Worm (Caenorhabditis elegans) whole organism, L4 larva: ENCODE results near the gene K01G5.8.

Experiments
- aha-1 ChIP-seq: fragments of 150-350 bp; peaks from one replicate; lab custom pipeline; 2014; ENCODE audit warnings: missing biosample characterization, missing genetic modification characterization
- aly-2 ChIP-seq: sonication (generic microtip); optimal IDR thresholded peaks from 2 replicates; lab custom pipeline; 2018; ENCODE audit warnings: missing biosample characterization, missing genetic modification characterization
- ama-1 ChIP-seq: fragments of 150-350 bp; optimal IDR thresholded peaks from 2 replicates; lab custom pipeline; 2014; ENCODE audit warnings: inconsistent platforms, mixed read lengths
- attf-4 ChIP-seq: sonication (generic microtip); optimal IDR thresholded peaks from 3 replicates; lab custom pipeline; 2017; ENCODE audit warnings: missing biosample characterization, missing genetic modification characterization
- dve-1 ChIP-seq: sonication (generic microtip); optimal IDR thresholded peaks from 2 replicates; lab custom pipeline; 2017; ENCODE audit warnings: antibody characterized with exemption, mild to moderate bottlenecking, missing genetic modification characterization, missing compliant biosample characterization; ENCODE audit not compliant: insufficient read depth
- egl-27 ChIP-seq: sonication (generic microtip); optimal IDR thresholded peaks from 3 replicates; lab custom pipeline; 2017; ENCODE audit warnings: missing biosample characterization, missing genetic modification reagents, missing genetic modification characterization
- mep-1 ChIP-seq: fragments of 150-350 bp; sonication (generic microtip); optimal IDR thresholded peaks from 3 replicates; lab custom pipeline; 2014; ENCODE audit warnings: missing biosample characterization, missing genetic modification characterization
- nhr-11 ChIP-seq: fragments of 150-350 bp; optimal IDR thresholded peaks from 2 replicates; lab custom pipeline; 2014; ENCODE audit warnings: missing biosample characterization, missing genetic modification characterization
- nhr-77 ChIP-seq: fragments of 150-350 bp; optimal IDR thresholded peaks from 2 replicates; lab custom pipeline; 2014; ENCODE audit warnings: missing biosample characterization, missing genetic modification characterization
- snpc-4 ChIP-seq: fragments of 150-350 bp; optimal IDR thresholded peaks from 2 replicates; lab custom pipeline; 2014; ENCODE audit warnings: missing biosample characterization, missing genetic modification characterization
- ztf-11 ChIP-seq: fragments of 150-350 bp; optimal IDR thresholded peaks from 2 replicates; lab custom pipeline; 2014; ENCODE audit warnings: missing biosample characterization, missing genetic modification characterization

DNA sequence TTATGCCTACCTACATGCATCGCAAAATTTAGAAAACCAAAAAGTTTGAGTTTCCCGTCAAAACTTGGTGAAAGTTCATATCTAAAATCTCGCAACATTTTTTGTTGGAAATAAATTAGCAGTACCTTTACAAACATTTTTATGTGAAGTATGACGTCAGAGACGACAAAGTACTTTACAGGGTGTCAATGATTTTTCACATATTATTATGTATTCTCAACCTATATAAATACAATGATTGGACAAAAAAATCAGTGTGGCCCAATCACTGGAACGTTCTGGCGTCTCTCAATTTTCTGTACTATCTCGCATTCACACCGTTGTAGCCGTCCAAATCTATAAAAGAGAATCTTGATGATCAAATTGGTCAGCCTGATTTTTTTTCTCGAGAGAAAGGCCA lies 46.3 kb downstream of the K01G5.8 start, which contains the start of the genes Y39A1A.18 and fmo-3:
- no peak for TF ChIP-seq egl-27 (tag; lab: Kevin White, UChicago)
- no peak for TF ChIP-seq nhr-11
- TF ChIP-seq attf-4: no peak
- TF ChIP-seq nhr-77: no peak
- no peak for TF ChIP-seq aly-2
- TF ChIP-seq ztf-11 (tag; lab: Kevin White, UChicago): no peak
- no peak for TF ChIP-seq mep-1 (tag; lab: Kevin White, UChicago)
- no peak for TF ChIP-seq dve-1 (tag; lab: Kevin White, UChicago)
- TF ChIP-seq snpc-4 (tag; lab: Kevin White, UChicago): no peak
- TF ChIP-seq aha-1: no peak
- no peak for TF ChIP-seq ama-1
